Worm (Caenorhabditis elegans): ENCODE results near the gene C30F2.2.

- TF ChIP-seq tab-1 (GFP tag; IDR thresholded peaks at IDR 0.05) = no peak
- TF ChIP-seq flt-1 (GFP tag; IDR thresholded peaks at IDR 0.05) = no peak
- no peak for TF ChIP-seq T22C8.4 (GFP tag; IDR thresholded peaks at IDR 0.05)
- no peak for TF ChIP-seq med-1 (GFP tag; optimal IDR thresholded peaks at IDR 0.05; ENCODE audit: insufficient read depth)
- no peak for TF ChIP-seq klf-2 (GFP tag; conservative IDR thresholded peaks at IDR 0.05)
Measured at ce11 chrX:16042480-16042879, 42.5 kb downstream of the C30F2.2 start.
